Worm (Caenorhabditis elegans): ENCODE measurements around the gene R155.5.

ce11 chrIII:1951388-1951787 is 18.9 kb downstream of the R155.5 start, which contains the start of gene F53A3.7:
- TF ChIP-seq lin-15B (tag; optimal IDR thresholded peaks at IDR 0.05) = no peak
- no peak for TF ChIP-seq zag-1 (tag; optimal IDR thresholded peaks at IDR 0.05)
- no peak for TF ChIP-seq ceh-63 (GFP tag; optimal IDR thresholded peaks at IDR 0.05)
- TF ChIP-seq blmp-1 (tag; optimal IDR thresholded peaks at IDR 0.05) = no peak
- TF ChIP-seq nhr-76 (tag; optimal IDR thresholded peaks at IDR 0.05) = no peak
- no peak for TF ChIP-seq pqm-1 (tag; optimal IDR thresholded peaks at IDR 0.05)
- TF ChIP-seq mab-9 (GFP tag; IDR thresholded peaks at IDR 0.05) = no peak
- TF ChIP-seq hpl-2 (GFP tag; optimal IDR thresholded peaks at IDR 0.05) = no peak
